Worm (Caenorhabditis elegans) whole organism, L1 larva: ENCODE results near the gene F16G10.13.

Source experiments
- C04F5.9 ChIP-seq: sonication (generic microtip); optimal IDR thresholded peaks from 2 replicates; lab custom pipeline; 2016; ENCODE audit warnings: missing genetic modification characterization, missing compliant biosample characterization
- C16A3.4 ChIP-seq: fragments of 150-350 bp; optimal IDR thresholded peaks from 2 replicates; lab custom pipeline; 2014; ENCODE audit warnings: missing biosample characterization, missing genetic modification characterization
- C34B4.2 ChIP-seq: sonication (generic microtip); optimal IDR thresholded peaks from 2 replicates; lab custom pipeline; 2017; ENCODE audit warnings: mild to moderate bottlenecking, missing genetic modification characterization, missing compliant biosample characterization
- F16B12.6 ChIP-seq: fragments of 150-350 bp; optimal IDR thresholded peaks from 2 replicates; lab custom pipeline; 2014; ENCODE audit warnings: missing biosample characterization, missing genetic modification characterization
- ceh-8 ChIP-seq: fragments of 200-800 bp; sonication (Bioruptor generic); optimal IDR thresholded peaks from 2 replicates; lab custom pipeline; 2018; ENCODE audit warnings: mild to moderate bottlenecking, missing genetic modification characterization, moderate library complexity, missing compliant biosample characterization
- ceh-82 ChIP-seq, 3 experiments: fragments of 150-350 bp in 1 of 3; sonication (generic microtip) in 2 of 3; optimal IDR thresholded peaks; 2 replicates each; lab custom pipeline; 2014 to 2017; ENCODE audit warnings: missing biosample characterization in 3 of 3, missing genetic modification characterization in 3 of 3
- dpl-1 ChIP-seq, 3 experiments: fragments of 150-350 bp in 2 of 3; sonication (generic microtip) in 1 of 3; optimal IDR thresholded peaks; 2 replicates each; lab custom pipeline; 2014 to 2017; ENCODE audit warnings: missing biosample characterization in 3 of 3, missing genetic modification characterization in 3 of 3, missing genetic modification reagents in 3 of 3
- efl-1 ChIP-seq, 4 experiments: fragments of 150-350 bp; optimal IDR thresholded peaks in 3 of 4; peaks in 1 of 4; 1 replicate in 1 of 4; 2 replicates in 3 of 4; lab custom pipeline; 2014; ENCODE audit warnings: missing biosample characterization in 2 of 4, missing genetic modification characterization in 2 of 4, missing genetic modification reagents in 2 of 4
- efl-3 ChIP-seq: fragments of 200-800 bp; sonication (Bioruptor generic); optimal IDR thresholded peaks from 2 replicates; lab custom pipeline; 2018; ENCODE audit warnings: mild to moderate bottlenecking, missing genetic modification characterization, missing compliant biosample characterization
- egl-13 ChIP-seq: sonication (generic microtip); optimal IDR thresholded peaks from 2 replicates; lab custom pipeline; 2016; ENCODE audit warnings: missing genotype, missing genetic modification reagents, missing genetic modification characterization, missing compliant biosample characterization
- egl-27 ChIP-seq, 2 experiments: fragments of 150-350 bp in 1 of 2; sonication (generic microtip); optimal IDR thresholded peaks; 3 replicates each; lab custom pipeline; 2017 to 2018; ENCODE audit warnings: missing biosample characterization in 2 of 2, missing genetic modification characterization in 2 of 2, missing genetic modification reagents in 2 of 2
- elt-2 ChIP-seq: sonication (generic microtip); optimal IDR thresholded peaks from 2 replicates; lab custom pipeline; 2016; ENCODE audit warnings: missing genetic modification characterization, mild to moderate bottlenecking, inconsistent platforms, missing compliant biosample characterization, missing genetic modification reagents
- grh-1 ChIP-seq: fragments of 200-800 bp; sonication (Bioruptor generic); IDR thresholded peaks from 2 replicates; pipeline ENCODE4 v1.3.6; 2022; ENCODE audit warnings: missing genetic modification reagents, missing genetic modification characterization, missing compliant biosample characterization
- hlh-4 ChIP-seq: sonication (generic microtip); optimal IDR thresholded peaks from 2 replicates; lab custom pipeline; 2016; ENCODE audit warnings: mild to moderate bottlenecking, missing genetic modification characterization, missing compliant biosample characterization
- hpl-2 ChIP-seq: fragments of 150-350 bp; optimal IDR thresholded peaks from 2 replicates; lab custom pipeline; 2014; ENCODE audit warnings: missing biosample characterization, missing genetic modification reagents, missing genetic modification characterization
- irx-1 ChIP-seq: sonication (generic microtip); optimal IDR thresholded peaks from 2 replicates; lab custom pipeline; 2016; ENCODE audit warnings: missing genetic modification characterization, missing compliant biosample characterization
- mab-9 ChIP-seq: fragments of 200-800 bp; sonication (Bioruptor generic); IDR thresholded peaks from 2 replicates; pipeline ENCODE4 v1.3.6; 2022; ENCODE audit warnings: missing genetic modification reagents, missing genetic modification characterization, missing compliant biosample characterization
- mdl-1 ChIP-seq, 2 experiments: fragments of 150-350 bp; optimal IDR thresholded peaks; 2 replicates each; lab custom pipeline; 2014 to 2017; ENCODE audit warnings: missing biosample characterization in 2 of 2, missing genetic modification characterization in 2 of 2, inconsistent platforms in 1 of 2
- mep-1 ChIP-seq: fragments of 150-350 bp; optimal IDR thresholded peaks from 2 replicates; lab custom pipeline; 2014; ENCODE audit warnings: missing biosample characterization, missing genetic modification characterization
- nhr-19 ChIP-seq: fragments of 200-800 bp; sonication (Bioruptor generic); conservative IDR thresholded peaks from 2 replicates; pipeline ENCODE4 v1.3.6; 2022; ENCODE audit warnings: missing genetic modification characterization, missing compliant biosample characterization
- nhr-47 ChIP-seq: sonication (generic microtip); optimal IDR thresholded peaks from 2 replicates; lab custom pipeline; 2016; ENCODE audit warnings: mild to moderate bottlenecking, missing genetic modification characterization, moderate library complexity, missing compliant biosample characterization
- nhr-76 ChIP-seq: sonication (generic microtip); optimal IDR thresholded peaks from 2 replicates; lab custom pipeline; 2017; ENCODE audit warnings: missing biosample characterization, missing genetic modification characterization
- nhr-90 ChIP-seq: sonication (generic microtip); optimal IDR thresholded peaks from 2 replicates; lab custom pipeline; 2016; ENCODE audit warnings: mild to moderate bottlenecking, missing genetic modification characterization, missing compliant biosample characterization; ENCODE audit not compliant: poor library complexity
- rnt-1 ChIP-seq: sonication (generic microtip); optimal IDR thresholded peaks from 2 replicates; lab custom pipeline; 2016; ENCODE audit warnings: mild to moderate bottlenecking, missing genetic modification characterization, moderate library complexity, missing compliant biosample characterization
- sox-4 ChIP-seq: sonication (generic microtip); optimal IDR thresholded peaks from 2 replicates; lab custom pipeline; 2016; ENCODE audit warnings: missing genetic modification characterization, missing compliant biosample characterization
- sptf-1 ChIP-seq: fragments of 150-350 bp; optimal IDR thresholded peaks from 2 replicates; lab custom pipeline; 2014; ENCODE audit warnings: missing biosample characterization, missing genetic modification characterization
- swsn-7 ChIP-seq: sonication (generic microtip); optimal IDR thresholded peaks from 2 replicates; lab custom pipeline; 2016; ENCODE audit warnings: missing genetic modification characterization, missing compliant biosample characterization
- unc-130 ChIP-seq: fragments of 150-350 bp; optimal IDR thresholded peaks from 2 replicates; lab custom pipeline; 2017; ENCODE audit warnings: missing biosample characterization, missing genetic modification characterization, inconsistent platforms
- unc-30 ChIP-seq: sonication (generic microtip); optimal IDR thresholded peaks from 2 replicates; lab custom pipeline; 2017; ENCODE audit warnings: missing biosample characterization, missing genetic modification characterization
- unc-62 ChIP-seq: fragments of 150-350 bp; optimal IDR thresholded peaks from 2 replicates; lab custom pipeline; 2014; ENCODE audit warnings: missing biosample characterization, missing genetic modification reagents, missing genetic modification characterization
- vab-15 ChIP-seq: sonication (generic microtip); optimal IDR thresholded peaks from 2 replicates; lab custom pipeline; 2017; ENCODE audit warnings: missing genotype, mild to moderate bottlenecking, missing genetic modification characterization, missing compliant biosample characterization
- xbp-1 ChIP-seq: sonication (generic microtip); optimal IDR thresholded peaks from 2 replicates; lab custom pipeline; 2016; ENCODE audit warnings: missing genetic modification characterization, missing compliant biosample characterization
- zag-1 ChIP-seq: fragments of 150-350 bp; optimal IDR thresholded peaks from 2 replicates; lab custom pipeline; 2014; ENCODE audit warnings: missing biosample characterization, missing genetic modification characterization
- zip-4 ChIP-seq: fragments of 200-800 bp; sonication (Bioruptor generic); optimal IDR thresholded peaks from 2 replicates; lab custom pipeline; 2018; ENCODE audit warnings: mild to moderate bottlenecking, missing genetic modification characterization, moderate library complexity, missing compliant biosample characterization

F16G10.13 gene

ce11 chrII:2363673-2364072 lies 32.1 kb downstream of the F16G10.13 start, which contains the start of gene F43C11.11:
F43C11.11 (minus strand) TSS chrII:2363773.
- TF ChIP-seq hlh-4 (tag; lab: Kevin White, UChicago) (no peak), nhr-90 (tag; lab: Kevin White, UChicago) (no peak), grh-1 (no peak), rnt-1 (no peak), nhr-19 (GFP tag; lab: Robert Waterston, UW) (no peak), mep-1 (tag; lab: Kevin White, UChicago) (no peak), C16A3.4 (tag; lab: Kevin White, UChicago) (no peak), egl-13 (no peak)

ce11 chrII:2359965-2360364 lies 35.8 kb downstream of the F16G10.13 start, which contains the start of gene F43C11.16:
F43C11.16 (minus strand) TSS chrII:2360065.
- TF ChIP-seq hpl-2 (GFP tag; lab: Kevin White, UChicago) = no peak
- TF ChIP-seq efl-1 (optimal IDR thresholded peaks at IDR 0.05; lab: Kevin White, UChicago) = no peak
- peak in 1 of 2 experiments; percentile 18 for TF ChIP-seq efl-1 (GFP tag; optimal IDR thresholded peaks at IDR 0.05 in 1 of 2; lab: Kevin White, UChicago)
- no peak for TF ChIP-seq ceh-82 (tag; optimal IDR thresholded peaks at IDR 0.05; lab: Kevin White, UChicago)

- TF ChIP-seq sptf-1 (tag; lab: Kevin White, UChicago) (no peak), elt-2 (tag; lab: Kevin White, UChicago) (no peak), egl-27 (tag; optimal IDR thresholded peaks at IDR 0.05; lab: Kevin White, UChicago) (no peak), irx-1 (tag; lab: Kevin White, UChicago) (no peak), ceh-8 (no peak), dpl-1 (GFP tag; optimal IDR thresholded peaks at IDR 0.05; lab: Kevin White, UChicago) (no peak), zag-1 (tag; lab: Kevin White, UChicago) (no peak), unc-62 (GFP tag; lab: Kevin White, UChicago) (no peak), C04F5.9 (no peak), mab-9 (GFP tag; lab: Robert Waterston, UW) (no peak)
- TF ChIP-seq, all 84 proteins: peak for 0
These were observed 39.0 kb downstream of the F16G10.13 start, which contains the start of gene F43C11.1 for ce11 chrII:2356795-2357194. F43C11.1 (plus strand) TSS chrII:2357095.

ce11 chrII:2354476-2354875 lies 41.3 kb downstream of the F16G10.13 start, which contains the start of gene F43C11.2:
F43C11.2 (plus strand) TSS chrII:2354776.
- no peak for TF ChIP-seq C34B4.2
- no peak for TF ChIP-seq unc-130 (tag; lab: Kevin White, UChicago)
- no peak for TF ChIP-seq vab-15 (tag; lab: Kevin White, UChicago)
- no peak for TF ChIP-seq nhr-19 (GFP tag; lab: Robert Waterston, UW)
- no peak for TF ChIP-seq unc-30 (tag; lab: Kevin White, UChicago)
- TF ChIP-seq nhr-76 (tag; lab: Kevin White, UChicago) = no peak
- TF ChIP-seq mab-9 (GFP tag; lab: Robert Waterston, UW) = no peak
- no peak for TF ChIP-seq efl-1 (optimal IDR thresholded peaks at IDR 0.05; lab: Kevin White, UChicago)
- TF ChIP-seq efl-1 (GFP tag; optimal IDR thresholded peaks at IDR 0.05 in 1 of 2; lab: Kevin White, UChicago) = no peak
- TF ChIP-seq zip-4 (GFP tag; lab: Kevin White, UChicago) = no peak
- no peak for TF ChIP-seq zag-1 (tag; lab: Kevin White, UChicago)
- TF ChIP-seq grh-1 = no peak
- no peak for TF ChIP-seq efl-3 (GFP tag; lab: Kevin White, UChicago)
- no peak for TF ChIP-seq xbp-1 (tag; lab: Kevin White, UChicago)
- no peak for TF ChIP-seq mdl-1 (tag; optimal IDR thresholded peaks at IDR 0.05; lab: Kevin White, UChicago)
- TF ChIP-seq F16B12.6 = no peak
- no peak for TF ChIP-seq sox-4 (tag; lab: Kevin White, UChicago)
- no peak for TF ChIP-seq nhr-47
- no peak for TF ChIP-seq swsn-7 (tag; lab: Kevin White, UChicago)
